Fruit fly (Drosophila melanogaster) whole organism, embryonic: Measurements from ENCODE around the gene Vha36-3.
A peak's percentile ranks its signal among the peaks of the same experiment; 100 is the strongest.

ENCODE experiments used
- Atf-2 ChIP-seq: fragments of 200-800 bp; sonication (Bioruptor generic); optimal IDR thresholded peaks from 2 replicates; lab custom pipeline; 2016; ENCODE audit warnings: missing biosample characterization, missing genetic modification characterization
- B-H1 ChIP-seq: fragments of 200-800 bp; sonication (Bioruptor generic); IDR thresholded peaks from 3 replicates; pipeline ENCODE4 v1.3.6; 2022; ENCODE audit warnings: missing biosample characterization, missing genetic modification characterization
- CG10274 ChIP-seq: fragments of 200-800 bp; sonication (Bioruptor generic); optimal IDR thresholded peaks from 3 replicates; lab custom pipeline; 2017; ENCODE audit warnings: missing biosample characterization, mild to moderate bottlenecking, missing genetic modification characterization
- CG11085 ChIP-seq: fragments of 200-800 bp; sonication (Bioruptor generic); IDR thresholded peaks from 2 replicates; pipeline ENCODE4 v1.3.6; 2022; ENCODE audit warnings: missing biosample characterization, missing genetic modification characterization
- CG12391 ChIP-seq: fragments of 200-800 bp; sonication (Bioruptor generic); optimal IDR thresholded peaks from 3 replicates; lab custom pipeline; 2018; ENCODE audit warnings: missing biosample characterization, mild to moderate bottlenecking, missing genetic modification characterization, moderate library complexity
- CG13296 ChIP-seq: fragments of 200-800 bp; sonication (Bioruptor generic); optimal IDR thresholded peaks from 3 replicates; lab custom pipeline; 2018; ENCODE audit warnings: missing biosample characterization, mild to moderate bottlenecking, missing genetic modification characterization
- CG17385 ChIP-seq: fragments of 200-800 bp; sonication (Bioruptor generic); optimal IDR thresholded peaks from 3 replicates; lab custom pipeline; 2018; ENCODE audit warnings: missing biosample characterization, mild to moderate bottlenecking, missing genetic modification characterization
- CG17802 ChIP-seq: fragments of 200-800 bp; sonication (Bioruptor generic); optimal IDR thresholded peaks from 2 replicates; lab custom pipeline; 2018; ENCODE audit warnings: missing biosample characterization, mild to moderate bottlenecking, missing genetic modification characterization, moderate library complexity
- CG18262 ChIP-seq: fragments of 200-800 bp; optimal IDR thresholded peaks from 3 replicates; lab custom pipeline; 2019; ENCODE audit warnings: missing biosample characterization, mild to moderate bottlenecking, missing genetic modification characterization, moderate library complexity
- CG2129 ChIP-seq: fragments of 200-800 bp; sonication (Bioruptor generic); IDR thresholded peaks from 2 replicates; pipeline ENCODE4 v1.3.6; 2022; ENCODE audit warnings: missing biosample characterization, missing genetic modification characterization; ENCODE audit not compliant: partially characterized antibody
- CG30431 ChIP-seq: fragments of 200-800 bp; sonication (Bioruptor generic); optimal IDR thresholded peaks from 2 replicates; lab custom pipeline; 2017; ENCODE audit warnings: missing biosample characterization, missing genetic modification characterization
- CG4404 ChIP-seq: fragments of 200-800 bp; sonication (Bioruptor generic); IDR thresholded peaks from 2 replicates; pipeline ENCODE4 v1.3.6; 2022; ENCODE audit warnings: missing biosample characterization, missing genetic modification characterization
- CG4820 ChIP-seq: fragments of 200-800 bp; sonication (Bioruptor generic); optimal IDR thresholded peaks from 3 replicates; lab custom pipeline; 2016; ENCODE audit warnings: missing biosample characterization, missing genetic modification characterization
- CG6689 ChIP-seq: fragments of 200-800 bp; sonication (Bioruptor generic); IDR thresholded peaks from 2 replicates; pipeline ENCODE4 v1.3.6; 2022; ENCODE audit warnings: missing biosample characterization, missing genetic modification characterization
- CG7786 ChIP-seq: fragments of 200-800 bp; sonication (Bioruptor generic); optimal IDR thresholded peaks from 2 replicates; lab custom pipeline; 2016; ENCODE audit warnings: missing biosample characterization, missing genetic modification characterization
- CG7928 ChIP-seq: fragments of 200-800 bp; sonication (Bioruptor generic); optimal IDR thresholded peaks from 2 replicates; lab custom pipeline; 2017; ENCODE audit warnings: missing biosample characterization, mild to moderate bottlenecking, missing genetic modification characterization
- CG7963 ChIP-seq: fragments of 200-800 bp; sonication (Bioruptor generic); IDR thresholded peaks from 3 replicates; pipeline ENCODE4 v1.3.6; 2022; ENCODE audit warnings: missing biosample characterization, missing genetic modification characterization; ENCODE audit not compliant: partially characterized antibody
- CG8388 ChIP-seq: fragments of 200-800 bp; sonication (Bioruptor generic); optimal IDR thresholded peaks from 2 replicates; lab custom pipeline; 2019; ENCODE audit warnings: missing biosample characterization, mild to moderate bottlenecking, missing genetic modification characterization, moderate library complexity
- CG9215 ChIP-seq: fragments of 200-800 bp; sonication (Bioruptor generic); IDR thresholded peaks from 2 replicates; pipeline ENCODE4 v1.3.6; 2022; ENCODE audit warnings: missing biosample characterization, missing genetic modification characterization
- CG9437 ChIP-seq: fragments of 200-800 bp; sonication (Bioruptor generic); optimal IDR thresholded peaks from 2 replicates; lab custom pipeline; 2018; ENCODE audit warnings: missing biosample characterization, mild to moderate bottlenecking, missing genetic modification characterization
- CrebB ChIP-seq: fragments of 200-800 bp; sonication (Bioruptor generic); optimal IDR thresholded peaks from 3 replicates; lab custom pipeline; 2018; ENCODE audit warnings: missing biosample characterization, mild to moderate bottlenecking, missing genetic modification characterization
- Dip2 ChIP-seq: fragments of 200-800 bp; sonication (Bioruptor generic); IDR thresholded peaks from 2 replicates; pipeline ENCODE4 v1.3.6; 2022; ENCODE audit warnings: missing biosample characterization, missing genetic modification characterization
- Drgx ChIP-seq: fragments of 200-800 bp; sonication (Bioruptor generic); IDR thresholded peaks from 2 replicates; pipeline ENCODE4 v1.3.6; 2022; ENCODE audit warnings: missing biosample characterization, missing genetic modification characterization
- E2f2 ChIP-seq: fragments of 200-800 bp; sonication (Bioruptor generic); IDR thresholded peaks from 2 replicates; pipeline ENCODE4 v1.3.6; 2022; ENCODE audit warnings: missing biosample characterization, missing genetic modification characterization
- Hr3 ChIP-seq: fragments of 200-800 bp; sonication (Bioruptor generic); optimal IDR thresholded peaks from 3 replicates; lab custom pipeline; 2016; ENCODE audit warnings: missing biosample characterization, missing genetic modification characterization
- Hr51 ChIP-seq, 2 experiments: fragments of 200-800 bp; sonication (Bioruptor generic); optimal IDR thresholded peaks; 2 replicates in 1 of 2; 3 replicates in 1 of 2; lab custom pipeline; 2016 to 2018; ENCODE audit warnings: missing biosample characterization in 2 of 2, missing genetic modification characterization in 2 of 2, mild to moderate bottlenecking in 1 of 2, moderate library complexity in 1 of 2
- Kr ChIP-seq: fragments of 200-800 bp; sonication (Bioruptor generic); optimal IDR thresholded peaks from 2 replicates; lab custom pipeline; 2017; ENCODE audit warnings: missing biosample characterization, mild to moderate bottlenecking, missing genetic modification characterization
- Med ChIP-seq: fragments of 200-800 bp; sonication (Bioruptor generic); peaks from one replicate; lab custom pipeline; 2016; ENCODE audit warnings: missing biosample characterization, missing genetic modification characterization, mild to moderate bottlenecking, inconsistent platforms, moderate library complexity
- NC2α ChIP-seq: fragments of 200-800 bp; sonication (Bioruptor generic); optimal IDR thresholded peaks from 2 replicates; lab custom pipeline; 2016; ENCODE audit warnings: missing biosample characterization, missing genetic modification characterization
- Rx ChIP-seq: fragments of 200-800 bp; sonication (Bioruptor generic); IDR thresholded peaks from 2 replicates; pipeline ENCODE4 v1.3.6; 2022; ENCODE audit warnings: missing biosample characterization, missing genetic modification characterization
- Sry-δ ChIP-seq: fragments of 200-800 bp; sonication (Bioruptor generic); optimal IDR thresholded peaks from 2 replicates; lab custom pipeline; 2016; ENCODE audit warnings: missing biosample characterization, missing genetic modification characterization
- Xrp1 ChIP-seq: fragments of 200-800 bp; sonication (Bioruptor generic); IDR thresholded peaks from 2 replicates; pipeline ENCODE4 v1.3.6; 2022; ENCODE audit warnings: missing biosample characterization, missing genetic modification characterization
- ara ChIP-seq: fragments of 200-800 bp; sonication (Bioruptor generic); IDR thresholded peaks from 2 replicates; pipeline ENCODE4 v1.3.6; 2022; ENCODE audit warnings: missing biosample characterization, missing genetic modification characterization
- bsh ChIP-seq, 2 experiments: fragments of 200-800 bp; sonication (Bioruptor generic); optimal IDR thresholded peaks; 2 replicates each; lab custom pipeline; 2017 to 2018; ENCODE audit warnings: mild to moderate bottlenecking in 2 of 2, missing biosample characterization in 2 of 2, missing genetic modification characterization in 2 of 2, moderate library complexity in 1 of 2
- cas ChIP-seq: fragments of 200-800 bp; sonication (Bioruptor generic); IDR thresholded peaks from 2 replicates; pipeline ENCODE4 v1.3.6; 2022; ENCODE audit warnings: missing biosample characterization, missing genetic modification characterization
- crc ChIP-seq: fragments of 200-800 bp; sonication (Bioruptor generic); optimal IDR thresholded peaks from 2 replicates; lab custom pipeline; 2016; ENCODE audit warnings: missing biosample characterization, missing genetic modification characterization
- crol ChIP-seq: fragments of 200-800 bp; sonication (Bioruptor generic); IDR thresholded peaks from 2 replicates; pipeline ENCODE4 v1.3.6; 2022; ENCODE audit warnings: missing biosample characterization, missing genetic modification characterization
- dati ChIP-seq: fragments of 200-800 bp; sonication (Bioruptor generic); IDR thresholded peaks from 2 replicates; pipeline ENCODE4 v1.3.6; 2022; ENCODE audit warnings: missing biosample characterization, missing genetic modification characterization
- dimm ChIP-seq: fragments of 200-800 bp; sonication (Bioruptor generic); IDR thresholded peaks from 2 replicates; pipeline ENCODE4 v1.3.6; 2022; ENCODE audit warnings: missing biosample characterization, missing genetic modification characterization
- en ChIP-seq: fragments of 200-800 bp; sonication (Bioruptor generic); optimal IDR thresholded peaks from 2 replicates; lab custom pipeline; 2016; ENCODE audit warnings: missing biosample characterization, missing genetic modification characterization
- esg ChIP-seq: fragments of 200-800 bp; sonication (Bioruptor generic); conservative IDR thresholded peaks from 2 replicates; pipeline ENCODE4 v1.3.6; 2022; ENCODE audit warnings: missing biosample characterization, missing genetic modification characterization
- gt ChIP-seq: fragments of 200-800 bp; sonication (Bioruptor generic); IDR thresholded peaks from 2 replicates; pipeline ENCODE4 v1.3.6; 2022; ENCODE audit warnings: missing biosample characterization, missing genetic modification characterization
- ham ChIP-seq: fragments of 200-800 bp; sonication (Bioruptor generic); IDR thresholded peaks from 2 replicates; pipeline ENCODE4 v1.3.6; 2022; ENCODE audit warnings: missing biosample characterization, missing genetic modification characterization
- inv ChIP-seq: fragments of 200-800 bp; sonication (Bioruptor generic); IDR thresholded peaks from 2 replicates; pipeline ENCODE4 v1.3.6; 2022; ENCODE audit warnings: missing biosample characterization, missing genetic modification characterization; ENCODE audit not compliant: partially characterized antibody
- kah ChIP-seq: fragments of 200-800 bp; sonication (Bioruptor generic); optimal IDR thresholded peaks from 2 replicates; lab custom pipeline; 2018; ENCODE audit warnings: missing biosample characterization, mild to moderate bottlenecking, missing genetic modification characterization
- run ChIP-seq: fragments of 200-800 bp; sonication (Bioruptor generic); optimal IDR thresholded peaks from 3 replicates; lab custom pipeline; 2018; ENCODE audit warnings: missing biosample characterization, mild to moderate bottlenecking, missing genetic modification characterization
- sd ChIP-seq: fragments of 200-800 bp; sonication (Bioruptor generic); optimal IDR thresholded peaks from 3 replicates; lab custom pipeline; 2018; ENCODE audit warnings: missing biosample characterization, mild to moderate bottlenecking, missing genetic modification characterization, moderate library complexity
- sisA ChIP-seq: fragments of 200-800 bp; sonication (Bioruptor generic); IDR thresholded peaks from 2 replicates; pipeline ENCODE4 v1.3.6; 2022; ENCODE audit warnings: missing biosample characterization, missing genetic modification characterization
- tin ChIP-seq: fragments of 200-800 bp; sonication (Bioruptor generic); optimal IDR thresholded peaks from 3 replicates; lab custom pipeline; 2016; ENCODE audit warnings: missing biosample characterization, missing genetic modification characterization
- wor ChIP-seq: fragments of 200-800 bp; sonication (Bioruptor generic); IDR thresholded peaks from 2 replicates; pipeline ENCODE4 v1.3.6; 2022; ENCODE audit warnings: missing biosample characterization, missing genetic modification characterization

Vha36-3 gene

dm6 chrX:2608470-2609157, 28.3 kb upstream of the Vha36-3 start, which contains the start of gene Smyd3 (continued):
- TF ChIP-seq gt, result no peak
- TF ChIP-seq Kr (GFP tag; lab: Kevin White, UChicago), result no peak
- no peak for TF ChIP-seq dimm (GFP tag; lab: Robert Waterston, UW)
- TF ChIP-seq ham (GFP tag; lab: Robert Waterston, UW), result no peak
- TF ChIP-seq CG17385, result peak; percentile 67
- TF ChIP-seq Hr3, result peak; percentile 72
- TF ChIP-seq CG4820 (GFP tag; lab: Kevin White, UChicago), result peak; percentile 56
- no peak for TF ChIP-seq Dip2 (GFP tag; lab: Robert Waterston, UW)
- TF ChIP-seq crc, result peak; percentile 58
- TF ChIP-seq esg (GFP tag; lab: Robert Waterston, UW), result peak; percentile 74
- no peak for TF ChIP-seq run (tag; lab: Kevin White, UChicago)
- TF ChIP-seq CG8388, result no peak
- peak; percentile 67 for TF ChIP-seq E2f2
- peak; percentile 72 for TF ChIP-seq CG13296 (GFP tag; lab: Kevin White, UChicago)
- peak; percentile 58 for TF ChIP-seq en (GFP tag; lab: Kevin White, UChicago)
- peak; percentile 17 to 78 for TF ChIP-seq bsh (GFP tag; optimal IDR thresholded peaks at IDR 0.05; lab: Kevin White, UChicago)
- peak; percentile 71 for TF ChIP-seq cas
- TF ChIP-seq crol, result no peak
- TF ChIP-seq CrebB, result peak; percentile 58
- peak; percentile 62 for TF ChIP-seq CG30431 (GFP tag; lab: Kevin White, UChicago)
- TF ChIP-seq tin, result peak; percentile 69
- peak; percentile 70 to 77 for TF ChIP-seq Hr51 (GFP tag; optimal IDR thresholded peaks at IDR 0.05; lab: Kevin White, UChicago)
- peak; percentile 53 for TF ChIP-seq CG9215 (GFP tag; lab: Robert Waterston, UW)
- TF ChIP-seq Xrp1 (GFP tag; lab: Robert Waterston, UW), result peak; percentile 88
- TF ChIP-seq kah (GFP tag; lab: Kevin White, UChicago), result peak; percentile 23
- TF ChIP-seq Drgx (GFP tag; lab: Robert Waterston, UW), result peak; percentile 86
- no peak for TF ChIP-seq sd
- TF ChIP-seq CG10274 (GFP tag; lab: Kevin White, UChicago), result no peak
- peak; percentile 72 for TF ChIP-seq B-H1 (GFP tag; lab: Robert Waterston, UW)
- peak; percentile 48 for TF ChIP-seq wor
- TF ChIP-seq sisA (GFP tag; lab: Robert Waterston, UW), result peak; percentile 81
- no peak for TF ChIP-seq CG2129
- peak; percentile 56; the same call in 1 of the 2 replicates for TF ChIP-seq dati (GFP tag; lab: Robert Waterston, UW)
- peak; percentile 82 for TF ChIP-seq ara (GFP tag; lab: Robert Waterston, UW)
- peak; percentile 26 for TF ChIP-seq CG9437 (GFP tag; lab: Kevin White, UChicago)
- TF ChIP-seq Sry-δ (GFP tag; lab: Kevin White, UChicago), result peak; percentile 39
- TF ChIP-seq CG7786 (GFP tag; lab: Kevin White, UChicago), result peak; percentile 58
- peak; percentile 55 for TF ChIP-seq CG4404 (GFP tag; lab: Robert Waterston, UW)
- TF ChIP-seq CG7963 (GFP tag; lab: Robert Waterston, UW), result no peak
- TF ChIP-seq Atf-2 (GFP tag; lab: Kevin White, UChicago), result peak; percentile 65
- peak; percentile 83 for TF ChIP-seq CG6689
- peak; percentile 63; the same call in 1 of the 2 replicates for TF ChIP-seq CG11085 (GFP tag; lab: Robert Waterston, UW)
- no peak for TF ChIP-seq CG7928 (GFP tag; lab: Kevin White, UChicago)
- TF ChIP-seq Rx (GFP tag; lab: Robert Waterston, UW), result peak; percentile 76
- TF ChIP-seq CG12391 (tag; lab: Kevin White, UChicago), result peak; percentile 77
- peak; percentile 22 for TF ChIP-seq NC2α (GFP tag; lab: Kevin White, UChicago)
- TF ChIP-seq inv, result no peak
- peak; percentile 66 for TF ChIP-seq CG18262 (tag; lab: Kevin White, UChicago)
- peak; percentile 18 for TF ChIP-seq CG17802 (tag; lab: Kevin White, UChicago)
- TF ChIP-seq Med (GFP tag; lab: Kevin White, UChicago), result peak; percentile 97
